Worm (Caenorhabditis elegans): ENCODE measurements around the gene erh-2.

The erh-2 gene

DNA sequence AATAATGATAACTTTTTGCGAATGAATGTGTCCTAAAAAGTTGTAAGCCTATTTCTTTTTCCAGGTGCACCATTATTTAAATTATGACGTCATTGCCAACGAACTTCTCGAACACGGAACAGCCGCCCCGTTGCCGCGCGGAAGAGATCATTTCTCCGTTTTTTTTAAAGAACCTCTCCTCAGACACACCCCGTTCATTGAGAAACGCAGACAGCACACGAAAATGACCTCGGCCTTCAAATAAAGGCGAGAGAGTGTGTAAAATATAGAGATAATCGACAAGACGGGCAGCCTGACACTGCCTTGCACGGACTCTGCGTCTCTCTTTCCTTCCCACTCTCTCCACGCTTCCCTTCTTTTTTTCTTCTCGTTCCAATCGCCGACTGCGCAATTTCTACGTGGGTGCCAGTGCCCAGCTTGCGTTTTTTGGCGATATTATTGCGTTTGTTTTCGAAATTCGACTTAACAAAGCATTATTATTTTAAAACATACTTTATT lies 32.6 kb upstream of the erh-2 start (continued):
- TF ChIP-seq nhr-20 (tag; optimal IDR thresholded peaks at IDR 0.05) (peak; percentile 69), ceh-88 (GFP tag; IDR thresholded peaks at IDR 0.05) (no peak), mdl-1 (tag; optimal IDR thresholded peaks at IDR 0.05) (peak in 1 of 2 experiments; percentile 55), pax-3 (tag; optimal IDR thresholded peaks at IDR 0.05) (no peak), nhr-85 (tag) (peak; percentile 84), nhr-19 (GFP tag; conservative IDR thresholded peaks at IDR 0.05) (peak; percentile 54), lir-3 (tag; optimal IDR thresholded peaks at IDR 0.05; ENCODE audit: poor library complexity) (no peak), ztf-4 (tag; optimal IDR thresholded peaks at IDR 0.05) (peak; percentile 75), ztf-11 (tag; optimal IDR thresholded peaks at IDR 0.05) (peak in 1 of 2 experiments; percentile 20), nhr-77 (tag; optimal IDR thresholded peaks at IDR 0.05) (peak; percentile 66), unc-30 (tag; optimal IDR thresholded peaks at IDR 0.05) (no peak), snu-23 (GFP tag; optimal IDR thresholded peaks at IDR 0.05) (peak; percentile 77), lsy-2 (tag; optimal IDR thresholded peaks at IDR 0.05) (peak; percentile 61), nhr-47 (tag; optimal IDR thresholded peaks at IDR 0.05) (peak; percentile 76), aly-2 (tag; optimal IDR thresholded peaks at IDR 0.05) (peak; percentile 22), dpl-1 (GFP tag; optimal IDR thresholded peaks at IDR 0.05) (peak in 2 of 3 experiments; percentile 34 to 47), unc-86 (tag; optimal IDR thresholded peaks at IDR 0.05) (peak; percentile 56), elt-3 (tag; optimal IDR thresholded peaks at IDR 0.05) (peak in 3 of 6 experiments; percentile 11 to 74 (median 22)), lin-14 (GFP tag; optimal IDR thresholded peaks at IDR 0.05) (peak; percentile 98), nhr-28 (tag; optimal IDR thresholded peaks at IDR 0.05) (no peak), swsn-7 (tag; optimal IDR thresholded peaks at IDR 0.05) (peak; percentile 77), rnt-1 (tag; optimal IDR thresholded peaks at IDR 0.05) (peak; percentile 67), blmp-1 (tag; optimal IDR thresholded peaks at IDR 0.05) (peak; percentile 61), unc-62 (GFP tag; optimal IDR thresholded peaks at IDR 0.05) (no peak), egl-27 (tag; optimal IDR thresholded peaks at IDR 0.05) (peak in 1 of 2 experiments; percentile 15), skn-1 (tag; optimal IDR thresholded peaks at IDR 0.05) (peak; percentile 50), nhr-71 (tag; optimal IDR thresholded peaks at IDR 0.05) (peak; percentile 85), lin-35 (GFP tag; optimal IDR thresholded peaks at IDR 0.05) (peak; percentile 52 to 53), fkh-8 (tag; optimal IDR thresholded peaks at IDR 0.05) (peak; percentile 19), ces-1 (GFP tag; optimal IDR thresholded peaks at IDR 0.05) (no peak), C16A3.4 (tag; optimal IDR thresholded peaks at IDR 0.05) (no peak), ama-1 (optimal IDR thresholded peaks at IDR 0.05) (no peak)

DNA sequence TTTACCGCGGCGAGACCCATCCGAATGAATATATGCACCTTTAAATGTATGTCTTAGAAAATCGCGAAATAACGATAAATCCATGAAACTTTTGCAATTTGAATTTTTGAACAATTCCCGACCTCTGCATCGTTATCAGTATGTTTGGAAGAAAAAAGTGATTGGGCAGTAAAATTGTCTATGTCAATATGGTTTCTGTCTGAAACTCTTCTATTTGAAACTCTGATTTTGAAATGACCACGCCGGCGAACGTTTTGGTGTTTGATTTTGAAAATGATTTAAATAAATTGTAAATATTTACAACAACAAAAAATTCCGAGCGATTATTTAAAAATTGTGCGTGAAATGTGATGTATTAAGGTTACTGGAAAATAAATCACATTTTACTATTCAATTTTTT lies 31.7 kb upstream of the erh-2 start:
- TF ChIP-seq lin-15B (tag; optimal IDR thresholded peaks at IDR 0.05) (no peak), egl-27 (tag; optimal IDR thresholded peaks at IDR 0.05) (no peak), nhr-77 (tag; optimal IDR thresholded peaks at IDR 0.05) (no peak), nhr-90 (tag; optimal IDR thresholded peaks at IDR 0.05; ENCODE audit: poor library complexity) (no peak), nhr-84 (tag; optimal IDR thresholded peaks at IDR 0.05) (no peak), mep-1 (tag; optimal IDR thresholded peaks at IDR 0.05) (no peak), fkh-10 (GFP tag; optimal IDR thresholded peaks at IDR 0.05) (no peak), sox-4 (tag; optimal IDR thresholded peaks at IDR 0.05) (no peak), dsc-1 (tag; optimal IDR thresholded peaks at IDR 0.05) (no peak), lin-13 (GFP tag; optimal IDR thresholded peaks at IDR 0.05) (no peak), lin-14 (GFP tag; optimal IDR thresholded peaks at IDR 0.05) (no peak), elt-2 (tag; optimal IDR thresholded peaks at IDR 0.05) (no peak), unc-98 (GFP tag; IDR thresholded peaks at IDR 0.05) (no peak), efl-1 (optimal IDR thresholded peaks at IDR 0.05) (no peak), efl-1 (GFP tag; optimal IDR thresholded peaks at IDR 0.05 in 1 of 2) (no peak), nhr-19 (GFP tag; conservative IDR thresholded peaks at IDR 0.05) (no peak), pqm-1 (tag; optimal IDR thresholded peaks at IDR 0.05) (no peak), pag-3 (tag; optimal IDR thresholded peaks at IDR 0.05; ENCODE audit: borderline replicate concordance, insufficient read depth) (no peak), nhr-71 (tag; optimal IDR thresholded peaks at IDR 0.05) (no peak)
